Fruit fly (Drosophila melanogaster): ENCODE measurements around the gene Pfdn5.
A peak's percentile ranks its signal among the peaks of the same experiment; 100 is the strongest.

Pfdn5 gene

dm6 chr3R:22518760-22519159 is 31.9 kb downstream of the Pfdn5 start:
- TF ChIP-seq rgr (GFP tag; optimal IDR thresholded peaks at IDR 0.05) (no peak), dl (GFP tag; optimal IDR thresholded peaks at IDR 0.05; ENCODE audit: insufficient read depth in 1 of 2, partially characterized antibody in 2 of 2) (no peak), ey (GFP tag; optimal IDR thresholded peaks at IDR 0.05) (no peak), Hr83 (GFP tag; optimal IDR thresholded peaks at IDR 0.05; ENCODE audit: poor library complexity, severe bottlenecking) (no peak), Rel (GFP tag; optimal IDR thresholded peaks at IDR 0.05) (no peak), Rel (tag; optimal IDR thresholded peaks at IDR 0.05) (no peak), dsf (GFP tag; optimal IDR thresholded peaks at IDR 0.05; ENCODE audit: borderline replicate concordance) (no peak), CrebA (GFP tag; optimal IDR thresholded peaks at IDR 0.05; ENCODE audit: borderline replicate concordance) (no peak), usp (GFP tag; optimal IDR thresholded peaks at IDR 0.05) (no peak), Sp1 (GFP tag; optimal IDR thresholded peaks at IDR 0.05) (no peak), HLH106 (tag; optimal IDR thresholded peaks at IDR 0.05) (no peak), h (GFP tag; optimal IDR thresholded peaks at IDR 0.05) (no peak), CG32264 (GFP tag; optimal IDR thresholded peaks at IDR 0.05) (no peak), Hnf4 (GFP tag; optimal IDR thresholded peaks at IDR 0.05) (no peak)

dm6 chr3R:22520481-22520880 is 33.6 kb downstream of the Pfdn5 start:
- TF ChIP-seq lola (GFP tag; optimal IDR thresholded peaks at IDR 0.05) (no peak), dmrt93B (GFP tag; optimal IDR thresholded peaks at IDR 0.05) (no peak), ey (GFP tag; optimal IDR thresholded peaks at IDR 0.05) (no peak), CG9705 (GFP tag; optimal IDR thresholded peaks at IDR 0.05) (no peak), Dfd (GFP tag; optimal IDR thresholded peaks at IDR 0.05) (no peak), dsf (GFP tag; optimal IDR thresholded peaks at IDR 0.05; ENCODE audit: borderline replicate concordance) (no peak), Myc (optimal IDR thresholded peaks at IDR 0.05) (no peak), Mio (GFP tag; optimal IDR thresholded peaks at IDR 0.05) (no peak), CrebA (GFP tag; optimal IDR thresholded peaks at IDR 0.05; ENCODE audit: borderline replicate concordance) (no peak), dl (GFP tag; optimal IDR thresholded peaks at IDR 0.05; ENCODE audit: insufficient read depth in 1 of 2, partially characterized antibody in 2 of 2) (no peak), CG32264 (GFP tag; optimal IDR thresholded peaks at IDR 0.05) (no peak), Rel (GFP tag; optimal IDR thresholded peaks at IDR 0.05) (no peak), Rel (tag; optimal IDR thresholded peaks at IDR 0.05) (no peak)

DNA sequence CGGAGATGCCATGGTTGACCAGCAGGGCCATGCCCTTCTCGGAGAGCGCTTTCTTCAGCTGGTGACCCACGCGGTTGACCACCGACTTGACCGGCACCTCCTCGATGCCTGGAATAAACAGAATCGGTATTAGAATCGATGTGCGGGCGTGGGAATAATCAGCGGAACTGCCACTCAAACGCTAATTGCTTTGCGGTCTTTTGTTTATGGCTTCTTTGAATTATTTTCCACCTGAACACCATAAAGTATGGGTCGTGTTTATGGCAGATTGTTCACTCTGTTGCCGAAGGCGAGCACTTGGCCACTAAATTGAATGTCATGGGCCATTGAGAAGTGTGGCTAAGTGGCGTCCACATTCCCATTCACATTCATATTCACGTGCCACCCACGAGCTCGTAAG is 35.2 kb downstream of the Pfdn5 start:
- TF ChIP-seq CG32264 (GFP tag; optimal IDR thresholded peaks at IDR 0.05): no peak
- no peak for TF ChIP-seq CG9705 (GFP tag; optimal IDR thresholded peaks at IDR 0.05)
- TF ChIP-seq ey (GFP tag; optimal IDR thresholded peaks at IDR 0.05): no peak

DNA sequence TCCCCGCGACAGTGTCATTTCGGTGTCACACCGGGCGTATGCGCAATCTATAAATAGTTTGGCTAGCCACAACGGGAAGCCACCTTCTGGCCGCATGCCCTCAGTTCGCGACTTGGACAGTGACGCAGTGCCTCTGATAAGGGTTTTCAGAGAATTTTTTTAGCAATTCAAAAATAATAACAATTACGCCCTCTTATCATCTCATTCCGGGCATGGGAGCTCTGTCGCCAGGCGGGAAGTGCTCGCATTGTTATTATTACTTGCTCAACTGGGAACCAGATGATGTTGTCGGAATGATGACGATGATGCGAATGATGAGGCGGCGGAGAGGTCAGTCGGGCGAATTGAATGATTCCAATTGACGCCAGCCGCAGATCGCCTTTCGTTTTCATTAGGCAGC is 36.0 kb downstream of the Pfdn5 start:
- TF ChIP-seq Vsx2 (GFP tag; optimal IDR thresholded peaks at IDR 0.05; ENCODE audit: partially characterized antibody) (peak; percentile 17), Hr83 (GFP tag; optimal IDR thresholded peaks at IDR 0.05; ENCODE audit: poor library complexity, severe bottlenecking) (peak; percentile 9), h (GFP tag; optimal IDR thresholded peaks at IDR 0.05) (peak; percentile 13), pan (optimal IDR thresholded peaks at IDR 0.05) (no peak), rgr (GFP tag; optimal IDR thresholded peaks at IDR 0.05) (no peak), Rel (GFP tag; optimal IDR thresholded peaks at IDR 0.05) (no peak), Rel (tag; optimal IDR thresholded peaks at IDR 0.05) (peak; percentile 44)

DNA sequence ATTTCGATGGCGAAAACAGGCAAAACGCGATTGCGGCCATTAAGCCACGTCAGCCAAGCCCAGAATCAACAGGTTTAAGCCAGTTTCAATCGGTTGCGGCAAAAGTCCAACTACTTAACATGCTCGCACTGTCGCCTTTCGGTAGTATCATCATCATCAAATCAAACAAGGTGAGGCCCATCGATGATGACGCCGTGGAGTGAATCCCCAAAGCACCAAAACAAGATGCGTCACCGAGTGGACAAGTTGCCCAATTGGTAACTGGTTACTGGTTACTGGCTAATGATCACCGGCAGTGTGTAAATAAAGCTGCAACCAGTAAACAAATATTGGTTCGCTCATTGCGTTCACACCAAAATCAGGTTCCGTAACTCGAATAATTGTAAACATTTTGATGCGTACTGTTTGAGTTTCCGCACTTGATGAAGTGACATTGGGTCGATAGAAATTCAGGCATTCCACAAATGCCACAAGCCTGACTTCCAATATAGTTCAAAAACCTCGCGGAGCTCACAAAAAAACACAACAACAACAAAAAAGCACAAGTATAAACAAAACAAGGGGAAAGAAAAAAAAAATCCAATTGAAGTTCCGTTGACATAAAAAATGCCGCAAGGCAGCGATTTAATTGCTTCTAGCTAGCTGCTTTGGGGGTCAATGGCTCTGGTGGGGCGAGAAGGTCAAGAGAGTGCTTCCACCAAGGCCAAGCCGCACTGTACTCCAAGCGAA is 37.7 kb downstream of the Pfdn5 start:
- TF ChIP-seq rgr (GFP tag; optimal IDR thresholded peaks at IDR 0.05) (peak; percentile 16), Jra (GFP tag; optimal IDR thresholded peaks at IDR 0.05) (peak; percentile 10), Hr83 (GFP tag; optimal IDR thresholded peaks at IDR 0.05; ENCODE audit: poor library complexity, severe bottlenecking) (peak; percentile 73), usp (GFP tag; optimal IDR thresholded peaks at IDR 0.05) (no peak), tai (GFP tag; optimal IDR thresholded peaks at IDR 0.05) (peak; percentile 14), fru (GFP tag; optimal IDR thresholded peaks at IDR 0.05) (peak; percentile 44), Rel (GFP tag; optimal IDR thresholded peaks at IDR 0.05) (no peak), Rel (tag; optimal IDR thresholded peaks at IDR 0.05) (peak; percentile 96), h (GFP tag; optimal IDR thresholded peaks at IDR 0.05) (peak; percentile 23), sage (GFP tag; optimal IDR thresholded peaks at IDR 0.05) (no peak), foxo (GFP tag; optimal IDR thresholded peaks at IDR 0.05) (peak in 1 of 2 experiments; percentile 21), Hnf4 (GFP tag; optimal IDR thresholded peaks at IDR 0.05) (peak; percentile 21), dl (GFP tag; optimal IDR thresholded peaks at IDR 0.05; ENCODE audit: insufficient read depth in 1 of 2, partially characterized antibody in 2 of 2) (no peak), psq (GFP tag; optimal IDR thresholded peaks at IDR 0.05) (no peak), dmrt93B (GFP tag; optimal IDR thresholded peaks at IDR 0.05) (peak; percentile 1), Dif (GFP tag; optimal IDR thresholded peaks at IDR 0.05; ENCODE audit: partially characterized antibody) (no peak)
